Worm (Caenorhabditis elegans) whole organism, young adult: ENCODE results near the gene C04E6.12.

Experiments used
- F10E7.11 ChIP-seq: sonication (generic microtip); optimal IDR thresholded peaks from 2 replicates; lab custom pipeline; 2017; ENCODE audit warnings: mild to moderate bottlenecking, missing genetic modification characterization, moderate library complexity, missing compliant biosample characterization
- die-1 ChIP-seq: sonication (generic microtip); optimal IDR thresholded peaks from 2 replicates; lab custom pipeline; 2016; ENCODE audit warnings: missing genotype, mild to moderate bottlenecking, missing genetic modification characterization, missing compliant biosample characterization
- dpl-1 ChIP-seq: fragments of 150-350 bp; optimal IDR thresholded peaks from 2 replicates; lab custom pipeline; 2014; ENCODE audit warnings: missing biosample characterization, missing genetic modification reagents, missing genetic modification characterization
- lir-1 ChIP-seq: fragments of 200-800 bp; sonication (Bioruptor generic); conservative IDR thresholded peaks from 2 replicates; pipeline ENCODE4 v1.3.6; 2022; ENCODE audit warnings: missing genetic modification reagents, missing genetic modification characterization, missing compliant biosample characterization
- mxl-1 ChIP-seq: sonication (generic microtip); optimal IDR thresholded peaks from 2 replicates; lab custom pipeline; 2016; ENCODE audit warnings: missing genetic modification characterization, missing compliant biosample characterization
- snpc-4 ChIP-seq, 5 experiments: fragments of 150-350 bp in 1 of 5; sonication (generic microtip) in 4 of 5; optimal IDR thresholded peaks; 2 replicates each; lab custom pipeline; 2014 to 2018; ENCODE audit warnings: missing genetic modification characterization in 5 of 5, missing biosample characterization in 3 of 5, antibody characterized with exemption in 2 of 5, mild to moderate bottlenecking in 2 of 5, missing compliant biosample characterization in 2 of 5, missing genotype in 2 of 5, moderate library complexity in 2 of 5, missing genetic modification reagents in 1 of 5
- unc-130 ChIP-seq: sonication (generic microtip); optimal IDR thresholded peaks from 2 replicates; lab custom pipeline; 2016; ENCODE audit warnings: missing genetic modification reagents, missing genetic modification characterization, missing compliant biosample characterization

- no peak for TF ChIP-seq snpc-4 (GFP tag; optimal IDR thresholded peaks at IDR 0.05; lab: Kevin White, UChicago)
- peak in 1 of 4 experiments; percentile 18 for TF ChIP-seq snpc-4 (tag; optimal IDR thresholded peaks at IDR 0.05; lab: Kevin White, UChicago)
- TF ChIP-seq dpl-1 (GFP tag; lab: Kevin White, UChicago), result peak; percentile 81
- TF ChIP-seq die-1 (tag; lab: Kevin White, UChicago), result no peak
- peak; percentile 73 for TF ChIP-seq lir-1 (GFP tag; lab: Robert Waterston, UW)
- TF ChIP-seq mxl-1 (tag; lab: Kevin White, UChicago), result no peak
- peak; percentile 95 for TF ChIP-seq unc-130 (GFP tag; lab: Kevin White, UChicago)
- TF ChIP-seq F10E7.11, result no peak
Measured at ce11 chrV:5917707-5918106, 2.1 kb downstream of the C04E6.12 start, which contains the start of gene lrpr-1.
